Fruit fly (Drosophila melanogaster) whole organism, embryonic: ENCODE results near the gene CG43131.
A peak's percentile ranks its signal among the peaks of the same experiment; 100 is the strongest.

Experiments
- Ada2b ChIP-seq: fragments of 200-800 bp; sonication (Bioruptor generic); IDR thresholded peaks from 2 replicates; pipeline ENCODE4 v1.3.6; 2022; ENCODE audit warnings: missing biosample characterization, missing genetic modification characterization
- Asciz ChIP-seq: fragments of 200-800 bp; sonication (Bioruptor generic); optimal IDR thresholded peaks from 2 replicates; lab custom pipeline; 2017; ENCODE audit warnings: missing biosample characterization, mild to moderate bottlenecking, missing genetic modification characterization, missing genetic modification reagents
- CG10267 ChIP-seq: fragments of 200-800 bp; sonication (Bioruptor generic); optimal IDR thresholded peaks from 2 replicates; lab custom pipeline; 2018; ENCODE audit warnings: missing biosample characterization, mild to moderate bottlenecking, missing genetic modification characterization, moderate library complexity
- CG14050 ChIP-seq: fragments of 200-800 bp; sonication (Bioruptor generic); IDR thresholded peaks from 3 replicates; pipeline ENCODE4 v1.3.6; 2022; ENCODE audit warnings: missing biosample characterization, missing genetic modification characterization
- CG1529 ChIP-seq: fragments of 200-800 bp; sonication (Bioruptor generic); optimal IDR thresholded peaks from 3 replicates; lab custom pipeline; 2018; ENCODE audit warnings: missing biosample characterization, missing genetic modification characterization
- CG16863 ChIP-seq: fragments of 200-800 bp; sonication (Bioruptor generic); optimal IDR thresholded peaks from 3 replicates; lab custom pipeline; 2016; ENCODE audit warnings: missing biosample characterization, missing genetic modification characterization
- CG18262 ChIP-seq: fragments of 200-800 bp; optimal IDR thresholded peaks from 3 replicates; lab custom pipeline; 2019; ENCODE audit warnings: missing biosample characterization, mild to moderate bottlenecking, missing genetic modification characterization, moderate library complexity
- CG2120 ChIP-seq: fragments of 200-800 bp; sonication (Bioruptor generic); optimal IDR thresholded peaks from 3 replicates; lab custom pipeline; 2016; ENCODE audit warnings: missing biosample characterization, missing genetic modification characterization
- CG2199 ChIP-seq: fragments of 200-800 bp; sonication (Bioruptor generic); IDR thresholded peaks from 3 replicates; pipeline ENCODE4 v1.3.6; 2022; ENCODE audit warnings: missing biosample characterization, missing genetic modification characterization
- CG3407 ChIP-seq: fragments of 200-800 bp; sonication (Bioruptor generic); optimal IDR thresholded peaks from 2 replicates; lab custom pipeline; 2018; ENCODE audit warnings: missing biosample characterization, mild to moderate bottlenecking, missing genetic modification characterization
- CG42726 ChIP-seq: fragments of 200-800 bp; sonication (Bioruptor generic); IDR thresholded peaks from 2 replicates; pipeline ENCODE4 v1.3.6; 2022; ENCODE audit warnings: missing biosample characterization, missing genetic modification characterization; ENCODE audit not compliant: partially characterized antibody
- CG4820 ChIP-seq: fragments of 200-800 bp; sonication (Bioruptor generic); optimal IDR thresholded peaks from 3 replicates; lab custom pipeline; 2016; ENCODE audit warnings: missing biosample characterization, missing genetic modification characterization
- CG6175 ChIP-seq: fragments of 200-800 bp; sonication (Bioruptor generic); IDR thresholded peaks from 3 replicates; pipeline ENCODE4 v1.3.6; 2022; ENCODE audit warnings: missing biosample characterization, missing genetic modification characterization
- CG8478 ChIP-seq: fragments of >200 bp; optimal IDR thresholded peaks from 2 replicates; lab custom pipeline; 2018
- CG9609 ChIP-seq: fragments of 200-800 bp; sonication (Bioruptor generic); optimal IDR thresholded peaks from 3 replicates; lab custom pipeline; 2016; ENCODE audit warnings: missing biosample characterization, missing genetic modification characterization
- CG9727 ChIP-seq: fragments of 200-800 bp; sonication (Bioruptor generic); optimal IDR thresholded peaks from 3 replicates; lab custom pipeline; 2017; ENCODE audit warnings: missing biosample characterization, mild to moderate bottlenecking, missing genetic modification characterization
- Dll ChIP-seq: fragments of 200-800 bp; sonication (Bioruptor generic); IDR thresholded peaks from 4 replicates; pipeline ENCODE4 v1.3.6; 2022; ENCODE audit warnings: missing biosample characterization, missing genetic modification characterization; ENCODE audit not compliant: partially characterized antibody
- Dp ChIP-seq: fragments of 200-800 bp; sonication (Bioruptor generic); optimal IDR thresholded peaks from 2 replicates; lab custom pipeline; 2018; ENCODE audit warnings: missing biosample characterization, mild to moderate bottlenecking, missing genetic modification characterization, moderate library complexity
- E2f1 ChIP-seq: fragments of 200-800 bp; sonication (Bioruptor generic); IDR thresholded peaks from 2 replicates; pipeline ENCODE4 v1.3.6; 2022; ENCODE audit warnings: missing biosample characterization, missing genetic modification characterization
- H2.0 ChIP-seq: fragments of 200-800 bp; sonication (Bioruptor generic); IDR thresholded peaks from 2 replicates; pipeline ENCODE4 v1.3.6; 2022; ENCODE audit warnings: missing biosample characterization, missing genetic modification characterization
- HLH4C ChIP-seq: fragments of 200-800 bp; sonication (Bioruptor generic); IDR thresholded peaks from 3 replicates; pipeline ENCODE4 v1.3.6; 2022; ENCODE audit warnings: missing biosample characterization, missing genetic modification characterization; ENCODE audit not compliant: partially characterized antibody
- Hey ChIP-seq: fragments of 200-800 bp; sonication (Bioruptor generic); optimal IDR thresholded peaks from 3 replicates; lab custom pipeline; 2018; ENCODE audit warnings: missing biosample characterization, mild to moderate bottlenecking, missing genetic modification characterization
- Hr78 ChIP-seq, 2 experiments: fragments of 200-800 bp in 1 of 2; fragments of >200 bp in 1 of 2; sonication (Bioruptor generic) in 1 of 2; optimal IDR thresholded peaks; 2 replicates each; lab custom pipeline; 2017 to 2019; ENCODE audit warnings: missing biosample characterization in 2 of 2, missing genetic modification characterization in 2 of 2, mild to moderate bottlenecking in 1 of 2, moderate library complexity in 1 of 2
- Hsf ChIP-seq: fragments of 200-800 bp; sonication (Bioruptor generic); optimal IDR thresholded peaks from 3 replicates; lab custom pipeline; 2016; ENCODE audit warnings: missing biosample characterization, missing genetic modification characterization
- Jarid2 ChIP-seq: fragments of 200-800 bp; sonication (Bioruptor generic); optimal IDR thresholded peaks from 3 replicates; lab custom pipeline; 2017; ENCODE audit warnings: mild to moderate bottlenecking, missing biosample characterization, missing genetic modification reagents, missing genetic modification characterization
- Max ChIP-seq: fragments of 200-800 bp; sonication (Bioruptor generic); optimal IDR thresholded peaks from 2 replicates; lab custom pipeline; 2016; ENCODE audit warnings: missing biosample characterization, mild to moderate bottlenecking, missing genetic modification characterization
- Poxn ChIP-seq: fragments of 200-800 bp; sonication (Bioruptor generic); IDR thresholded peaks from 2 replicates; pipeline ENCODE4 v1.3.6; 2022; ENCODE audit warnings: missing biosample characterization, missing genetic modification characterization
- Six4 ChIP-seq: fragments of 200-800 bp; sonication (Bioruptor generic); optimal IDR thresholded peaks from 2 replicates; lab custom pipeline; 2016; ENCODE audit warnings: missing biosample characterization, missing genetic modification characterization
- Stat92E ChIP-seq, 3 experiments: fragments of >200 bp in 2 of 3; fragments of 200-800 bp in 1 of 3; sonication (Bioruptor generic) in 1 of 3; optimal IDR thresholded peaks; 2 replicates each; lab custom pipeline; 2017 to 2019; ENCODE audit warnings: missing biosample characterization in 3 of 3, missing genetic modification characterization in 3 of 3, mild to moderate bottlenecking in 1 of 3, moderate library complexity in 1 of 3
- TFAM ChIP-seq: fragments of 200-800 bp; sonication (Bioruptor generic); optimal IDR thresholded peaks from 2 replicates; lab custom pipeline; 2017; ENCODE audit warnings: missing biosample characterization, missing genetic modification characterization, inconsistent platforms
- Xbp1 ChIP-seq: fragments of 200-800 bp; sonication (Bioruptor generic); optimal IDR thresholded peaks from 3 replicates; lab custom pipeline; 2016; ENCODE audit warnings: missing biosample characterization, mild to moderate bottlenecking, missing genetic modification characterization
- Xrp1 ChIP-seq: fragments of 200-800 bp; sonication (Bioruptor generic); IDR thresholded peaks from 2 replicates; pipeline ENCODE4 v1.3.6; 2022; ENCODE audit warnings: missing biosample characterization, missing genetic modification characterization
- btn ChIP-seq: fragments of 200-800 bp; sonication (Bioruptor generic); optimal IDR thresholded peaks from 2 replicates; lab custom pipeline; 2016; ENCODE audit warnings: missing biosample characterization, missing genetic modification characterization
- cad ChIP-seq: fragments of >200 bp; optimal IDR thresholded peaks from 2 replicates; lab custom pipeline; 2017; ENCODE audit warnings: missing biosample characterization, missing genetic modification characterization
- cwo ChIP-seq: fragments of 200-800 bp; sonication (Bioruptor generic); optimal IDR thresholded peaks from 3 replicates; lab custom pipeline; 2017; ENCODE audit warnings: missing biosample characterization, missing genetic modification characterization, mild to moderate bottlenecking, moderate library complexity, missing genetic modification reagents
- dmrt11E ChIP-seq: fragments of 200-800 bp; sonication (Bioruptor generic); optimal IDR thresholded peaks from 3 replicates; lab custom pipeline; 2018; ENCODE audit warnings: missing biosample characterization, mild to moderate bottlenecking, missing genetic modification characterization, moderate library complexity
- dysf ChIP-seq: fragments of 200-800 bp; sonication (Bioruptor generic); IDR thresholded peaks from 3 replicates; pipeline ENCODE4 v1.3.6; 2022; ENCODE audit warnings: missing biosample characterization, missing genetic modification characterization
- eve ChIP-seq, 2 experiments: fragments of >200 bp; optimal IDR thresholded peaks; 2 replicates each; lab custom pipeline; 2017; ENCODE audit warnings: missing biosample characterization in 2 of 2, missing genetic modification characterization in 2 of 2
- fd3F ChIP-seq: fragments of 200-800 bp; sonication (Bioruptor generic); optimal IDR thresholded peaks from 2 replicates; lab custom pipeline; 2018; ENCODE audit warnings: missing biosample characterization, mild to moderate bottlenecking, missing genetic modification characterization, moderate library complexity
- fd96Cb ChIP-seq: fragments of 200-800 bp; sonication (Bioruptor generic); optimal IDR thresholded peaks from 2 replicates; lab custom pipeline; 2018; ENCODE audit warnings: missing biosample characterization, mild to moderate bottlenecking, missing genetic modification characterization, moderate library complexity
- grn ChIP-seq: fragments of 200-800 bp; sonication (Bioruptor generic); optimal IDR thresholded peaks from 3 replicates; lab custom pipeline; 2017; ENCODE audit warnings: missing biosample characterization, missing genetic modification characterization
- her ChIP-seq: fragments of 200-800 bp; sonication (Bioruptor generic); optimal IDR thresholded peaks from 2 replicates; lab custom pipeline; 2016; ENCODE audit warnings: missing biosample characterization, missing genetic modification characterization
- maf-S ChIP-seq: fragments of 200-800 bp; sonication (Bioruptor generic); optimal IDR thresholded peaks from 2 replicates; lab custom pipeline; 2016; ENCODE audit warnings: missing biosample characterization, missing genetic modification characterization
- onecut ChIP-seq: fragments of 200-800 bp; sonication (Bioruptor generic); IDR thresholded peaks from 2 replicates; pipeline ENCODE4 v1.3.6; 2022; ENCODE audit warnings: missing biosample characterization, missing genetic modification characterization
- pan ChIP-seq, 4 experiments: fragments of >200 bp in 3 of 4; fragments of 200-800 bp in 1 of 4; sonication (Bioruptor generic) in 1 of 4; optimal IDR thresholded peaks in 3 of 4; IDR thresholded peaks in 1 of 4; 2 replicates each; pipeline versions ENCODE4 v1.3.6 to Lab custom; 2017 to 2022; ENCODE audit warnings: missing biosample characterization in 2 of 4, missing genetic modification characterization in 2 of 4, mixed read lengths in 1 of 4
- rib ChIP-seq: fragments of 200-800 bp; sonication (Bioruptor generic); IDR thresholded peaks from 2 replicates; pipeline ENCODE4 v1.3.6; 2022; ENCODE audit warnings: missing biosample characterization, missing genetic modification characterization
- sim ChIP-seq: fragments of 200-800 bp; sonication (Bioruptor generic); IDR thresholded peaks from 2 replicates; pipeline ENCODE4 v1.3.6; 2022; ENCODE audit warnings: missing biosample characterization, missing genetic modification characterization
- slbo ChIP-seq: fragments of 200-800 bp; sonication (Bioruptor generic); IDR thresholded peaks from 2 replicates; pipeline ENCODE4 v1.3.6; 2022; ENCODE audit warnings: missing biosample characterization, missing genetic modification characterization
- slp2 ChIP-seq: fragments of 200-800 bp; sonication (Bioruptor generic); optimal IDR thresholded peaks from 2 replicates; lab custom pipeline; 2016; ENCODE audit warnings: missing biosample characterization, missing genetic modification characterization
- tx ChIP-seq: fragments of 200-800 bp; sonication (Bioruptor generic); optimal IDR thresholded peaks from 2 replicates; lab custom pipeline; 2016; ENCODE audit warnings: missing biosample characterization, missing genetic modification characterization
- vfl ChIP-seq: fragments of 200-800 bp; sonication (Bioruptor generic); optimal IDR thresholded peaks from 2 replicates; lab custom pipeline; 2016; ENCODE audit warnings: missing biosample characterization, missing genetic modification characterization

The CG43131 gene

DNA sequence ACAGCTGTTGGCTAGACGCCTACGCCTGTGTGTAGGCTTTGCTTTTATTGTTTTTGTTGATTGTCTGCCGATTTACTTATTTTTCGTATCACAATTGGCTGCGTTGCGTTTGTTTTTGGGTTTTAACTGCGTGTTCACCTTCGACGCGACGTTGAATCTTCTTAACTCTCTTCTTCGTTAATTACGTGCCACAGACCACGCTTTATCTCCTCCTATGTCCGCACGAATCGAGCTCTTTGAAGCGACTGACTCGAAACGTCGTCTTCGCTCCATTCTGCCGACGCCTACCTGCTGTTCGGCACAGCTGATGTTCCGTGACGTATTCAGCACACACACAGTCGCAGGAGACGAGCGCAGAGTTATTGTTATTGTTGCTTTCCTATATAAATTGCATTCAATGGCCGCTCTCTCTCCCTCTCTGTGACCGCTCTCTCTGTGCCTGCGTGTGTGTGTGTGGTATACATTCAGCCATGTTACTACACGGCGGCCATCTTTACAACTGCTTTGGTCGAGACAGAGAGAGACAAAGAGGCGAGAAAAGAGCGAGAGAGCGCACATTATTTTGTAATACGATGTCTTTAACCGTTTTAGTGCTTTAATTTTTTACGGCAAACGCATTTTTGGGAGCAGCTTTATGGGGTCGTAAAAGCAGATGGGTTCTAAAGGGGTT lies 22.0 kb downstream of the CG43131 start, which contains the start of gene corto (continued):
- TF ChIP-seq eve (GFP tag; optimal IDR thresholded peaks at IDR 0.05; lab: Kevin White, UChicago) (no peak), Asciz (GFP tag; lab: Kevin White, UChicago) (no peak), Dll (no peak), cwo (GFP tag; lab: Kevin White, UChicago) (no peak), maf-S (no peak), Six4 (no peak), slbo (GFP tag; lab: Robert Waterston, UW) (no peak), CG8478 (lab: Kevin White, UChicago) (no peak), CG9727 (GFP tag; lab: Kevin White, UChicago) (peak; percentile 12), her (GFP tag; lab: Kevin White, UChicago) (no peak), slp2 (GFP tag; lab: Kevin White, UChicago) (no peak), E2f1 (GFP tag; lab: Robert Waterston, UW) (no peak), Dp (GFP tag; lab: Kevin White, UChicago) (no peak), fd3F (GFP tag; lab: Kevin White, UChicago) (no peak), Stat92E (GFP tag; optimal IDR thresholded peaks at IDR 0.05; lab: Kevin White, UChicago) (peak in 1 of 3 experiments; percentile 86), CG2120 (GFP tag; lab: Kevin White, UChicago) (no peak), CG2199 (GFP tag; lab: Robert Waterston, UW) (no peak), Max (GFP tag; lab: Kevin White, UChicago) (no peak), fd96Cb (no peak), CG3407 (GFP tag; lab: Kevin White, UChicago) (no peak), TFAM (GFP tag; lab: Kevin White, UChicago) (no peak), CG14050 (GFP tag; lab: Robert Waterston, UW) (no peak), CG6175 (GFP tag; lab: Robert Waterston, UW) (no peak), vfl (GFP tag; lab: Kevin White, UChicago) (peak; percentile 2), Hr78 (GFP tag; optimal IDR thresholded peaks at IDR 0.05; lab: Kevin White, UChicago) (no peak), Hey (tag; lab: Kevin White, UChicago) (no peak), CG16863 (GFP tag; lab: Kevin White, UChicago) (no peak), Xrp1 (GFP tag; lab: Robert Waterston, UW) (no peak), H2.0 (GFP tag; lab: Robert Waterston, UW) (no peak), pan (optimal IDR thresholded peaks at IDR 0.05; lab: Kevin White, UChicago) (no peak), pan (GFP tag; optimal IDR thresholded peaks at IDR 0.05 in 1 of 2, IDR thresholded peaks at IDR 0.05 in 1 of 2) (no peak), CG10267 (tag; lab: Kevin White, UChicago) (peak; percentile 26), CG42726 (GFP tag; lab: Robert Waterston, UW) (no peak), sim (GFP tag; lab: Robert Waterston, UW) (no peak), dmrt11E (no peak), onecut (GFP tag; lab: Robert Waterston, UW) (no peak), HLH4C (GFP tag; lab: Robert Waterston, UW) (no peak), dysf (no peak), Ada2b (no peak), Xbp1 (GFP tag; lab: Kevin White, UChicago) (no peak), btn (no peak), rib (GFP tag; lab: Robert Waterston, UW) (no peak), CG18262 (peak; percentile 34), CG1529 (no peak), cad (GFP tag; lab: Kevin White, UChicago) (peak; percentile 52), Jarid2 (peak; percentile 98), Poxn (no peak), grn (GFP tag; lab: Kevin White, UChicago) (peak; percentile 39), CG4820 (GFP tag; lab: Kevin White, UChicago) (no peak), Hsf (GFP tag; lab: Kevin White, UChicago) (no peak), CG9609 (no peak), tx (no peak)
